Worm (Caenorhabditis elegans): ENCODE results near the gene K08F9.3.
"Not testable (repeated sequence)": the region's sequence is repeated elsewhere in the genome, so short reads cannot be mapped to it uniquely, and the experiment has no call there.

Gene K08F9.3

DNA sequence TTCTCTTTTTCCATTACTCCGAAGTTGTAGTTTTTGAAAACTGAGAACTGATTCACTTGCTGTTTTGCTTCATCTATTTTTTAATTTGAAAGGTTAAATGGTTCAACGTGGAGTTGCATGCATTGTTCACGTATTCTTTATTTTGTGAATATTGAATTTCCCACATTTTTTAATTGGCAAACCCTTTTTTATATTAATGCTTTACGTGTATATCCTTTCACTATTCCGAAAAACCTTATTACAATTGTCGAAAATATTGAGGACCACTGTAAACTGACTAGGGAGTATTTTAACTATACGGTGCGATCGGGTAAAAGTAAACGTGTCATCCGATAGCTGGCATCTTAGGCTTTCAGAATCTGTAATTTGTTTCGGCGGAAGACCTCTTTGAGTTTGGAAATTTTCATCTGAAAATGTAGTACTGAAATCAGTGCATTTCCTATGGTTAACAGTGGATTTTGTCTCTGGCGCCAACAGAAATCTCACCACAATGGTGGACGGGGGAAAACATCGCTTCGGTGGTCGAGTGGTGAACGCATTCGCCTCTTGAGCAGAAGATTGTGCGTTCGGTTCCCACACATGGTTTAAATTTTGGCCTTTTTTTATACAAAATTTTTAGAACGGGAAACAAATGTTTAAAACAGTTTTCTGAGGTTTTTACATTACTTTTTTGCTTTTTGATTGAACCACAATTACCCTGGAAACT, 34.3 kb upstream of the K08F9.3 start, which contains the start of gene C01G10.14:
Gene C01G10.14 (minus strand): TSS at position 51 of the 706 bp plus-strand sequence.
- TF ChIP-seq sem-2 (GFP tag; optimal IDR thresholded peaks at IDR 0.05); ceh-39 (tag; optimal IDR thresholded peaks at IDR 0.05); mls-2 (tag; optimal IDR thresholded peaks at IDR 0.05): not testable (repeated sequence)

DNA sequence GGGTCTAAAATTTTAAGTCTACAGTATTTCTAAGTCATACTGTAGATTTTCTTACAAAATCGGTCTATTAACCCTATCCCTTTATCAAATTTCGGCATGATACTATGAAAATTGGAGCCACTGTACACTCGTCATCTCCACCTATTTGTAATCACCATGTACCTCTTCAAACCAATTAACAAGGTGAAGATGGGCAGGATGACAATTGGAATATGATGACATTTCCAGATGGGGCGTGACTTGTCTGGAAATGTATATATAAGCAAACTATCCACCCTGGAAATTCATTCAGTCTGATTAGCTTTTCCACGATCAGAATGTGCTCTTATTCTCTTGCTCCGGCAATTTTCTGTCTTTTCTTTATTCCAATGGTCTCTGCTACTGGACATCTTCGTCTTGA, 31.1 kb upstream of the K08F9.3 start, which contains the start of gene Y75B12A.2:
Gene Y75B12A.2 (plus strand): TSS at position 301 of the 400 bp plus-strand sequence.
- TF ChIP-seq snpc-4 (tag; optimal IDR thresholded peaks at IDR 0.05) (no peak), ceh-83 (GFP tag; optimal IDR thresholded peaks at IDR 0.05) (no peak), unc-120 (tag; optimal IDR thresholded peaks at IDR 0.05; ENCODE audit: poor library complexity, severe bottlenecking) (no peak), lin-32 (GFP tag; optimal IDR thresholded peaks at IDR 0.05) (no peak), nhr-28 (tag; optimal IDR thresholded peaks at IDR 0.05) (no peak), mab-5 (tag; optimal IDR thresholded peaks at IDR 0.05) (no peak), blmp-1 (tag; optimal IDR thresholded peaks at IDR 0.05) (no peak), flh-1 (GFP tag; optimal IDR thresholded peaks at IDR 0.05) (no peak), bed-3 (GFP tag; optimal IDR thresholded peaks at IDR 0.05) (no peak), ceh-39 (tag; optimal IDR thresholded peaks at IDR 0.05) (no peak), ham-2 (GFP tag; optimal IDR thresholded peaks at IDR 0.05) (no peak), drap-1 (GFP tag; optimal IDR thresholded peaks at IDR 0.05) (no peak), lin-13 (tag; optimal IDR thresholded peaks at IDR 0.05) (no peak), tbx-8 (GFP tag; optimal IDR thresholded peaks at IDR 0.05) (no peak), nhr-2 (tag; optimal IDR thresholded peaks at IDR 0.05) (no peak), nhr-12 (tag; optimal IDR thresholded peaks at IDR 0.05) (no peak)

DNA sequence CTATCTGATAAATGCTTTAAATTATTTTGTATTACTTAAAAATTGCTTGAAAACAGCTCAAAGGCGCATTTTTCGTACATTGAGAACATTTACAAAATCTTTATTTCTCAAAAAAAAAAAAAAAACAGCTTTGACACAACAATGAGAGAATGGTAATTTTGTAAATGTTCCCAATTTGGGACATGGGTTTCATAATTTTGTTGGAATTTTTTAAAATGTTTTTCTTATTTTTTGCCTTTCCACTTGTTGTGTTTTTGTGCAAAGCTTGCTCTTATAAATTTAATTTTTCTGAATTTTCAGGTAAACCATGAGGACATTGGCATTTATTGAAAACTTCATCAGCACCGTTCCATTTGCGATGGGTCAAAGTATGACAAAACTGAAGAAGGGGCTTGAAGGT, 28.7 kb upstream of the K08F9.3 start, which contains the start of gene T01G5.7:
Gene T01G5.7 (plus strand): TSS at position 301 of the 400 bp plus-strand sequence.
- no peak for TF ChIP-seq cnd-1 (tag; optimal IDR thresholded peaks at IDR 0.05)
- no peak for TF ChIP-seq ceh-43 (GFP tag; optimal IDR thresholded peaks at IDR 0.05)
- TF ChIP-seq nhr-76 (tag; optimal IDR thresholded peaks at IDR 0.05), result no peak
- no peak for TF ChIP-seq lin-13 (tag; optimal IDR thresholded peaks at IDR 0.05)
- TF ChIP-seq lin-32 (GFP tag; optimal IDR thresholded peaks at IDR 0.05), result no peak
- TF ChIP-seq bed-3 (GFP tag; optimal IDR thresholded peaks at IDR 0.05), result no peak

DNA sequence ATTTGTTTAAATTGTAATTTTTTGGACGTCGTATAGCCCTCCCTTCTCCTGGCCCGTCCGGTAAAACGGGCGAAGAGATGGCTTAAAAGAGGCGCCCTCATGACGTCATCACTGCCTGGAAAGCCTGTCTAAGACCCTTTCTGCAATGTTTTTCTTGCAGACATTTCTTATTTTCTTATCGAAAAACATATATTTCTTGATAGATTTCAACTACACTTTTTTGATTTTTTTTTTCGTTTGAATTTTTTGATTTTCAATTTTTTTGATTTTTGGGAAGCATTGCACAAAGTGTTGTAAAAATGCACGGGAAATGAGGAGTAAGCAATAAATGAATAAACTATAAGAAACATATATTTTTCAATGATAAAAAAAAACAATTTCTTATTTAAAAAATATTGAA, 26.4 kb upstream of the K08F9.3 start, which contains the start of gene T01G5.6:
Gene T01G5.6 (minus strand): TSS at position 101 of the 400 bp plus-strand sequence.
- TF ChIP-seq ceh-39 (tag; optimal IDR thresholded peaks at IDR 0.05) (no peak), sem-2 (GFP tag; optimal IDR thresholded peaks at IDR 0.05) (no peak)

DNA sequence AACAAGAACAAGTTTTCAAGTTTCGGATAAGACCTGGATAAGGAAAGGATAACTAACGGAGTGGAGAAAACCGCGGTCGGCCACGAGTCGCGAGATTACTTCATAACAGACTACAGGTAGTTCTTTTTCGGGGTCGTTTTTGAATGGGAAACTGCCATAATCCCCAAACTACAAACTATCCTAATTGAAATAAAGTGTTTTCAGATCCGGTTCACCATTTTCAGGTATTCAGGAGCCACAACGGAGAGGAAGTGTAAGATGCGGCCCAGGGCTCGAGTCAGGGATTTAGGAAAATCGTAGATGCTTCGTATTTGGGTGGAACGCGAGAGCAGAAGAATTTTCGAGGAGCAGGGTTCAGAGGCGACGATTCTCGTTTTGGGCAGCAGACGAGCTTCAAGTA, 24.4 kb upstream of the K08F9.3 start, which contains the start of gene T01G5.8:
Gene T01G5.8 (plus strand): TSS at position 301 of the 400 bp plus-strand sequence.
- not testable (repeated sequence) for TF ChIP-seq nhr-76 (tag; optimal IDR thresholded peaks at IDR 0.05); ceh-39 (tag; optimal IDR thresholded peaks at IDR 0.05); ces-1 (GFP tag; optimal IDR thresholded peaks at IDR 0.05)

DNA sequence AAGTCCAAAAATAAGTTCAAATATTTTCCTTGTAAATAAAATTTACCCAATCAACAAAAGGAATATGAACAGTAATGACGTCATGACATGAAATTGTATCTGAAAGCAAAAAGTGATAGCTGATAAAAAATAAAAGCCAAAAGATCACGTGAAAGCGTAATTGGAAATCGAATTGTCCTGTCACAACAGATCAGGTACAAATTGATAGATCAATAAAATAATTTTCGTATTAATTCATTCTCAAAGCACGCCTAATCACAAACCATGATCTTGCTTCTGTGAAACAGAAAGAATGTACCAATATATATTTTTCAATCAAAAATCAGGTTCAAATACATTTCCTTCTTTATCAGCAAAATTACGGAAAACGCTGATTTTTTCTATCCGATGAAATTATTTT, 20.8 kb upstream of the K08F9.3 start, which contains the start of gene flor-1:
Gene flor-1 (minus strand): TSS at position 101 of the 400 bp plus-strand sequence.
- TF ChIP-seq pha-4 (tag; optimal IDR thresholded peaks at IDR 0.05) (no peak), sptf-1 (tag; optimal IDR thresholded peaks at IDR 0.05) (no peak), ces-1 (GFP tag; optimal IDR thresholded peaks at IDR 0.05) (no peak), zip-8 (tag; optimal IDR thresholded peaks at IDR 0.05) (no peak), hlh-1 (tag; optimal IDR thresholded peaks at IDR 0.05) (no peak), bed-3 (GFP tag; optimal IDR thresholded peaks at IDR 0.05) (no peak), elt-3 (tag; optimal IDR thresholded peaks at IDR 0.05) (no peak), lsy-2 (tag; optimal IDR thresholded peaks at IDR 0.05) (no peak), blmp-1 (tag; optimal IDR thresholded peaks at IDR 0.05) (no peak), ztf-11 (tag; optimal IDR thresholded peaks at IDR 0.05) (no peak), ceh-83 (GFP tag; optimal IDR thresholded peaks at IDR 0.05) (no peak), nhr-237 (tag; optimal IDR thresholded peaks at IDR 0.05) (no peak), sem-2 (GFP tag; optimal IDR thresholded peaks at IDR 0.05) (no peak), ceh-39 (tag; optimal IDR thresholded peaks at IDR 0.05) (no peak), drap-1 (GFP tag; optimal IDR thresholded peaks at IDR 0.05) (no peak)
